Worm (Caenorhabditis elegans) whole organism, young adult: ENCODE data around the gene W08E12.9.

Source experiments
- B0261.1 ChIP-seq: sonication (generic microtip); optimal IDR thresholded peaks from 2 replicates; lab custom pipeline; 2016; ENCODE audit warnings: mild to moderate bottlenecking, missing genetic modification characterization, moderate library complexity, missing compliant biosample characterization
- C17E4.6 ChIP-seq: fragments of 200-800 bp; sonication (Bioruptor generic); IDR thresholded peaks from 2 replicates; pipeline ENCODE4 v1.3.6; 2022; ENCODE audit warnings: missing genetic modification reagents, missing genetic modification characterization, missing compliant biosample characterization
- D2030.7 ChIP-seq: fragments of 200-800 bp; sonication (Bioruptor generic); IDR thresholded peaks from 2 replicates; pipeline ENCODE4 v1.3.6; 2022; ENCODE audit warnings: missing genetic modification reagents, missing genetic modification characterization, missing compliant biosample characterization
- F33H1.4 ChIP-seq: fragments of 200-800 bp; sonication (Bioruptor generic); IDR thresholded peaks from 2 replicates; pipeline ENCODE4 v1.3.6; 2022; ENCODE audit warnings: missing genetic modification reagents, missing genetic modification characterization, missing compliant biosample characterization
- F37B4.10 ChIP-seq: fragments of 200-800 bp; sonication (Bioruptor generic); IDR thresholded peaks from 2 replicates; pipeline ENCODE4 v1.3.6; 2022; ENCODE audit warnings: missing genetic modification characterization, missing compliant biosample characterization
- T07F8.4 ChIP-seq: sonication (generic microtip); optimal IDR thresholded peaks from 2 replicates; lab custom pipeline; 2016; ENCODE audit warnings: mild to moderate bottlenecking, missing genetic modification characterization, moderate library complexity, missing compliant biosample characterization
- Y79H2A.3 ChIP-seq: fragments of 200-800 bp; sonication (Bioruptor generic); conservative IDR thresholded peaks from 2 replicates; pipeline ENCODE4 v1.3.6; 2022; ENCODE audit warnings: missing genetic modification reagents, missing genetic modification characterization, missing compliant biosample characterization
- atf-7 ChIP-seq: sonication (generic microtip); optimal IDR thresholded peaks from 2 replicates; lab custom pipeline; 2017; ENCODE audit warnings: mild to moderate bottlenecking, missing genetic modification characterization, missing compliant biosample characterization
- bed-2 ChIP-seq: fragments of 200-800 bp; sonication (Bioruptor generic); IDR thresholded peaks from 2 replicates; pipeline ENCODE4 v1.3.6; 2022; ENCODE audit warnings: missing genetic modification reagents, missing genetic modification characterization, missing compliant biosample characterization
- ceh-79 ChIP-seq: sonication (generic microtip); optimal IDR thresholded peaks from 2 replicates; lab custom pipeline; 2017; ENCODE audit warnings: mild to moderate bottlenecking, missing genetic modification characterization, missing compliant biosample characterization
- dpff-1 ChIP-seq: sonication (generic microtip); optimal IDR thresholded peaks from 2 replicates; lab custom pipeline; 2017; ENCODE audit warnings: mild to moderate bottlenecking, missing genetic modification characterization, missing compliant biosample characterization
- egrh-3 ChIP-seq: fragments of 200-800 bp; sonication (Bioruptor generic); IDR thresholded peaks from 2 replicates; pipeline ENCODE4 v1.3.6; 2022; ENCODE audit warnings: missing genetic modification reagents, missing genetic modification characterization, missing compliant biosample characterization
- ekl-4 ChIP-seq: fragments of 200-800 bp; sonication (Bioruptor generic); IDR thresholded peaks from 2 replicates; pipeline ENCODE4 v1.3.6; 2022; ENCODE audit warnings: missing genetic modification reagents, missing genetic modification characterization, missing compliant biosample characterization
- let-607 ChIP-seq, 2 experiments: fragments of 200-800 bp in 1 of 2; sonication (Bioruptor generic) in 1 of 2; sonication (generic microtip) in 1 of 2; optimal IDR thresholded peaks; 2 replicates each; lab custom pipeline; 2016 to 2018; ENCODE audit warnings: mild to moderate bottlenecking in 2 of 2, missing compliant biosample characterization in 2 of 2, missing genetic modification characterization in 2 of 2, moderate library complexity in 2 of 2, missing genotype in 1 of 2
- lin-26 ChIP-seq: fragments of 200-800 bp; sonication (Bioruptor generic); IDR thresholded peaks from 2 replicates; pipeline ENCODE4 v1.3.6; 2022; ENCODE audit warnings: missing genetic modification reagents, missing genetic modification characterization, missing compliant biosample characterization
- lin-40 ChIP-seq: sonication (generic microtip); optimal IDR thresholded peaks from 2 replicates; lab custom pipeline; 2016; ENCODE audit warnings: missing genetic modification characterization, mild to moderate bottlenecking, missing compliant biosample characterization, missing genotype, missing genetic modification reagents
- lin-54 ChIP-seq: fragments of 200-800 bp; sonication (Bioruptor generic); optimal IDR thresholded peaks from 2 replicates; lab custom pipeline; 2018; ENCODE audit warnings: mild to moderate bottlenecking, missing genetic modification characterization, missing compliant biosample characterization
- lsl-1 ChIP-seq: fragments of 200-800 bp; sonication (Bioruptor generic); optimal IDR thresholded peaks from 2 replicates; lab custom pipeline; 2018; ENCODE audit warnings: mild to moderate bottlenecking, missing genetic modification characterization, moderate library complexity, missing compliant biosample characterization
- madf-6 ChIP-seq: fragments of 200-800 bp; sonication (Bioruptor generic); IDR thresholded peaks from 2 replicates; pipeline ENCODE4 v1.3.6; 2022; ENCODE audit warnings: missing genetic modification reagents, missing genetic modification characterization, missing compliant biosample characterization
- mel-28 ChIP-seq: sonication (generic microtip); optimal IDR thresholded peaks from 2 replicates; lab custom pipeline; 2016; ENCODE audit warnings: borderline replicate concordance, mild to moderate bottlenecking, missing genetic modification characterization, missing compliant biosample characterization
- repo-1 ChIP-seq: sonication (generic microtip); optimal IDR thresholded peaks from 2 replicates; lab custom pipeline; 2017; ENCODE audit warnings: mild to moderate bottlenecking, missing genetic modification characterization, missing compliant biosample characterization
- snpc-1.1 ChIP-seq: sonication (generic microtip); optimal IDR thresholded peaks from 2 replicates; lab custom pipeline; 2017; ENCODE audit warnings: missing genetic modification characterization, mild to moderate bottlenecking, missing compliant biosample characterization, antibody characterized with exemption, moderate library complexity, missing genotype, missing genetic modification reagents; ENCODE audit not compliant: insufficient read depth
- snpc-4 ChIP-seq, 5 experiments: fragments of 150-350 bp in 1 of 5; sonication (generic microtip) in 4 of 5; optimal IDR thresholded peaks; 2 replicates each; lab custom pipeline; 2014 to 2018; ENCODE audit warnings: missing genetic modification characterization in 5 of 5, missing biosample characterization in 3 of 5, antibody characterized with exemption in 2 of 5, mild to moderate bottlenecking in 2 of 5, missing compliant biosample characterization in 2 of 5, missing genotype in 2 of 5, moderate library complexity in 2 of 5, missing genetic modification reagents in 1 of 5
- xnd-1 ChIP-seq: sonication (generic microtip); optimal IDR thresholded peaks from 2 replicates; lab custom pipeline; 2016; ENCODE audit warnings: missing genotype, missing genetic modification reagents, missing genetic modification characterization, missing compliant biosample characterization
- zfh-2 ChIP-seq: fragments of 200-800 bp; sonication (Bioruptor generic); conservative IDR thresholded peaks from 2 replicates; pipeline ENCODE4 v1.3.6; 2022; ENCODE audit warnings: missing genetic modification reagents, missing genetic modification characterization, missing compliant biosample characterization
- ztf-18 ChIP-seq: sonication (generic microtip); optimal IDR thresholded peaks from 2 replicates; lab custom pipeline; 2016; ENCODE audit warnings: missing genotype, mild to moderate bottlenecking, missing genetic modification characterization, missing compliant biosample characterization

The W08E12.9 gene

ce11 chrIV:3293800-3294493, 13.4 kb downstream of the W08E12.9 start:
- TF ChIP-seq madf-6 (GFP tag; lab: Robert Waterston, UW) (peak; percentile 50; the same call in 1 of the 2 replicates), T07F8.4 (tag; lab: Kevin White, UChicago) (no peak), Y79H2A.3 (GFP tag; lab: Robert Waterston, UW) (no peak), ztf-18 (no peak), D2030.7 (GFP tag; lab: Robert Waterston, UW) (no peak), F33H1.4 (GFP tag; lab: Robert Waterston, UW) (peak; percentile 61), ceh-79 (tag; lab: Kevin White, UChicago) (no peak), mel-28 (no peak), dpff-1 (tag; lab: Kevin White, UChicago) (no peak), ekl-4 (GFP tag; lab: Robert Waterston, UW) (peak; percentile 40; the same call in 1 of the 2 replicates), lin-26 (GFP tag; lab: Robert Waterston, UW) (0 out of 2 replicates have a peak, but pooled peaks have one; percentile 56), xnd-1 (peak; percentile 8), lsl-1 (GFP tag; lab: Kevin White, UChicago) (peak; percentile 86), zfh-2 (peak; percentile 61; the same call in 1 of the 2 replicates)

ce11 chrIV:3291977-3292561, 15.3 kb downstream of the W08E12.9 start, which contains the start of gene W08E12.8:
Gene W08E12.8, plus strand, starts transcription at chrIV:3292371.
- no peak for TF ChIP-seq F37B4.10
- no peak for TF ChIP-seq dpff-1 (tag; lab: Kevin White, UChicago)
- no peak for TF ChIP-seq mel-28
- no peak for TF ChIP-seq bed-2 (GFP tag; lab: Robert Waterston, UW)
- TF ChIP-seq B0261.1 (tag; lab: Kevin White, UChicago), result no peak
- no peak for TF ChIP-seq snpc-4 (GFP tag; optimal IDR thresholded peaks at IDR 0.05; lab: Kevin White, UChicago)
- no peak for TF ChIP-seq snpc-4 (tag; optimal IDR thresholded peaks at IDR 0.05; lab: Kevin White, UChicago)
- peak; percentile 72; the same call in 1 of the 2 replicates for TF ChIP-seq zfh-2
- TF ChIP-seq lin-40, result no peak
- peak; percentile 78; the same call in 1 of the 2 replicates for TF ChIP-seq egrh-3 (GFP tag; lab: Robert Waterston, UW)
- TF ChIP-seq, all 124 proteins: peak for 2

- TF ChIP-seq C17E4.6 (GFP tag; lab: Robert Waterston, UW), result no peak
- no peak for TF ChIP-seq lin-54 (GFP tag; lab: Kevin White, UChicago)
- no peak for TF ChIP-seq repo-1 (tag; lab: Kevin White, UChicago)
- TF ChIP-seq mel-28, result no peak
- TF ChIP-seq snpc-1.1 (tag; lab: Kevin White, UChicago), result no peak
- no peak for TF ChIP-seq egrh-3 (GFP tag; lab: Robert Waterston, UW)
- no peak for TF ChIP-seq atf-7 (tag; lab: Kevin White, UChicago)
- no peak for TF ChIP-seq F33H1.4 (GFP tag; lab: Robert Waterston, UW)
Observed at ce11 chrIV:3289237-3289636, 18.1 kb downstream of the W08E12.9 start, which contains the start of gene gcy-23. Gene gcy-23, minus strand, starts transcription at chrIV:3289337.

ce11 chrIV:3278822-3279221, 28.5 kb downstream of the W08E12.9 start:
- TF ChIP-seq let-607 (tag; optimal IDR thresholded peaks at IDR 0.05; lab: Kevin White, UChicago), result no peak
- no peak for TF ChIP-seq xnd-1
- TF ChIP-seq atf-7 (tag; lab: Kevin White, UChicago), result no peak

ce11 chrIV:3273295-3273694, 34.1 kb downstream of the W08E12.9 start, which contains the start of gene T26C12.3:
Gene T26C12.3, minus strand, starts transcription at chrIV:3273395.
- TF ChIP-seq ekl-4 (GFP tag; lab: Robert Waterston, UW) (no peak), repo-1 (tag; lab: Kevin White, UChicago) (no peak), F33H1.4 (GFP tag; lab: Robert Waterston, UW) (no peak)
